Worm (Caenorhabditis elegans): Measurements from ENCODE around the gene R02D3.8.

Gene R02D3.8

ce11 chrIV:275146-275545 is 18.1 kb upstream of the R02D3.8 start:
- TF ChIP-seq attf-3 (GFP tag; conservative IDR thresholded peaks at IDR 0.05) (no peak), nhr-80 (tag; optimal IDR thresholded peaks at IDR 0.05) (peak; percentile 15), dox-1 (GFP tag; IDR thresholded peaks at IDR 0.05) (no peak), mcd-1 (GFP tag; IDR thresholded peaks at IDR 0.05) (no peak)

- TF ChIP-seq ceh-27 (GFP tag; optimal IDR thresholded peaks at IDR 0.05) (no peak), lag-1 (GFP tag; IDR thresholded peaks at IDR 0.05) (no peak), efl-1 (GFP tag; optimal IDR thresholded peaks at IDR 0.05) (no peak), T26A5.8 (tag; optimal IDR thresholded peaks at IDR 0.05) (no peak), F49E8.2 (tag; optimal IDR thresholded peaks at IDR 0.05; ENCODE audit: insufficient read depth) (no peak), zim-3 (tag; optimal IDR thresholded peaks at IDR 0.05) (no peak), F52B5.7 (tag; optimal IDR thresholded peaks at IDR 0.05) (no peak), ztf-18 (tag; optimal IDR thresholded peaks at IDR 0.05) (no peak), lin-54 (GFP tag; optimal IDR thresholded peaks at IDR 0.05) (peak; percentile 11), tbx-9 (tag; optimal IDR thresholded peaks at IDR 0.05; ENCODE audit: borderline replicate concordance) (no peak), ets-4 (GFP tag; optimal IDR thresholded peaks at IDR 0.05) (no peak), attf-6 (GFP tag; IDR thresholded peaks at IDR 0.05) (no peak), fkh-3 (tag; optimal IDR thresholded peaks at IDR 0.05) (no peak), nhr-120 (GFP tag; IDR thresholded peaks at IDR 0.05) (no peak), dpff-1 (tag; optimal IDR thresholded peaks at IDR 0.05) (no peak), hmg-1.2 (GFP tag; IDR thresholded peaks at IDR 0.05) (peak; percentile 40; the same call in 1 of the 2 replicates), snpc-4 (GFP tag; optimal IDR thresholded peaks at IDR 0.05) (no peak), snpc-4 (tag; optimal IDR thresholded peaks at IDR 0.05) (peak in 1 of 4 experiments; percentile 11), chd-7 (tag; optimal IDR thresholded peaks at IDR 0.05) (no peak), Y67H2A.10 (GFP tag; conservative IDR thresholded peaks at IDR 0.05) (no peak), ama-1 (optimal IDR thresholded peaks at IDR 0.05) (no peak), ama-1 (GFP tag; optimal IDR thresholded peaks at IDR 0.05) (no peak), mel-28 (tag; optimal IDR thresholded peaks at IDR 0.05; ENCODE audit: borderline replicate concordance) (no peak), ceh-91 (GFP tag; IDR thresholded peaks at IDR 0.05) (no peak), sdz-38 (tag; optimal IDR thresholded peaks at IDR 0.05) (no peak), lin-40 (tag; optimal IDR thresholded peaks at IDR 0.05) (peak; percentile 55), tbp1 (GFP tag; optimal IDR thresholded peaks at IDR 0.05) (peak; percentile 44), nhr-179 (tag; optimal IDR thresholded peaks at IDR 0.05) (no peak), ceh-100 (GFP tag; IDR thresholded peaks at IDR 0.05) (no peak), snpc-1.1 (tag; optimal IDR thresholded peaks at IDR 0.05; ENCODE audit: insufficient read depth) (no peak), athp-1 (tag; optimal IDR thresholded peaks at IDR 0.05) (no peak), nfya-1 (tag; optimal IDR thresholded peaks at IDR 0.05; ENCODE audit: borderline replicate concordance, insufficient read depth) (no peak), lsy-27 (tag; optimal IDR thresholded peaks at IDR 0.05; ENCODE audit: borderline replicate concordance, insufficient read depth) (no peak), ztf-26 (tag; optimal IDR thresholded peaks at IDR 0.05) (no peak), pbrm-1 (GFP tag; IDR thresholded peaks at IDR 0.05) (no peak), ztf-6 (GFP tag; IDR thresholded peaks at IDR 0.05) (no peak), ztf-28 (GFP tag; IDR thresholded peaks at IDR 0.05) (no peak), ceh-58 (GFP tag; IDR thresholded peaks at IDR 0.05) (no peak), attf-5 (GFP tag; optimal IDR thresholded peaks at IDR 0.05) (peak; percentile 65), atf-7 (tag; optimal IDR thresholded peaks at IDR 0.05) (peak; percentile 65), Y95B8A.8 (GFP tag; IDR thresholded peaks at IDR 0.05) (no peak), nfyb-1 (GFP tag; IDR thresholded peaks at IDR 0.05) (no peak), B0261.1 (tag; optimal IDR thresholded peaks at IDR 0.05) (no peak), mes-4 (tag; optimal IDR thresholded peaks at IDR 0.05) (no peak), nhr-80 (tag; optimal IDR thresholded peaks at IDR 0.05) (peak; percentile 95), nhr-27 (tag; optimal IDR thresholded peaks at IDR 0.05) (no peak)
Measured at ce11 chrIV:274185-274584, 17.2 kb upstream of the R02D3.8 start, which contains the start of gene sma-10. Gene sma-10 (plus strand): TSS chrIV:274420.
